Fruit fly (Drosophila melanogaster) whole organism, wandering third instar larva: ENCODE data around the gene Arf1.

Experiments
- CG32264 ChIP-seq: fragments of 200-800 bp; sonication (Bioruptor generic); optimal IDR thresholded peaks from 2 replicates; lab custom pipeline; 2016; ENCODE audit warnings: missing biosample characterization, missing genetic modification characterization
- Hr83 ChIP-seq: fragments of 200-300 bp; sonication (Bioruptor generic); optimal IDR thresholded peaks from 2 replicates; lab custom pipeline; 2016; ENCODE audit warnings: missing biosample characterization, mild to moderate bottlenecking, missing genetic modification characterization, moderate library complexity; ENCODE audit not compliant: poor library complexity, severe bottlenecking
- OdsH ChIP-seq: fragments of 200-800 bp; sonication (Bioruptor generic); optimal IDR thresholded peaks from 2 replicates; lab custom pipeline; 2016; ENCODE audit warnings: missing biosample characterization, mild to moderate bottlenecking, missing genetic modification characterization
- Sp1 ChIP-seq: fragments of 200-800 bp; sonication (Bioruptor generic); optimal IDR thresholded peaks from 3 replicates; lab custom pipeline; 2019; ENCODE audit warnings: missing biosample characterization, mild to moderate bottlenecking, missing genetic modification characterization, moderate library complexity
- fru ChIP-seq: fragments of 200-800 bp; sonication (Bioruptor generic); optimal IDR thresholded peaks from 3 replicates; lab custom pipeline; 2016; ENCODE audit warnings: missing biosample characterization, mild to moderate bottlenecking, missing genetic modification characterization
- h ChIP-seq: fragments of 200-800 bp; sonication (Bioruptor generic); optimal IDR thresholded peaks from 3 replicates; lab custom pipeline; 2016; ENCODE audit warnings: missing biosample characterization, mild to moderate bottlenecking, missing genetic modification characterization

DNA sequence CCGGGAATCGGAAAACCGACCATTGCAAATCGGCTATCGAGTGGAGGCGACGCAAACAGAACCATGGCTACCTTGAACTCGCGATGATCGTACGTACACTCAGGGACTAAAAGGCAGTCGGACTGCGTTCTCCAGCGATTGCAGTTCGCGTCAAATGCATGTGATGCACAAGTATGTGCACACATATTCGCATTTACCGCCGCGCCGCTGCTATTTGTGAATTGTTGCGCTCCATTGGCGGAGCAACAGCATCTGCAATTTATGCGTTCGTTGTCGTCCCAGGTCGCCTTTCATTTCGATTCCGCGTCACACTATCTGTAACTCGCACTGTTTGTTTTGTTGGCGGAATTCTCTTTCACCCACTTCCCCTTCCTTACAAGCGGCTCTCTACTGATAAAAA is 51.8 kb downstream of the Arf1 start:
- TF ChIP-seq h (GFP tag; lab: Kevin White, UChicago) (no peak), Sp1 (no peak), Hr83 (no peak), CG32264 (GFP tag; lab: Kevin White, UChicago) (no peak), fru (GFP tag; lab: Kevin White, UChicago) (no peak), OdsH (GFP tag; lab: Kevin White, UChicago) (no peak)
